Worm (Caenorhabditis elegans) whole organism, L2 larva: ENCODE data around the gene gakh-1.

ENCODE experiments used
- C34F6.9 ChIP-seq: fragments of 150-350 bp; optimal IDR thresholded peaks from 2 replicates; lab custom pipeline; 2014; ENCODE audit warnings: missing biosample characterization, missing genetic modification characterization
- F13H6.1 ChIP-seq: sonication (generic microtip); optimal IDR thresholded peaks from 2 replicates; lab custom pipeline; 2016; ENCODE audit warnings: missing genetic modification characterization, missing compliant biosample characterization
- R02D3.7 ChIP-seq: fragments of 150-350 bp; optimal IDR thresholded peaks from 2 replicates; lab custom pipeline; 2014; ENCODE audit warnings: missing biosample characterization, missing genetic modification characterization
- Y55F3AM.14 ChIP-seq: fragments of 200-800 bp; sonication (Bioruptor generic); optimal IDR thresholded peaks from 2 replicates; lab custom pipeline; 2018; ENCODE audit warnings: mild to moderate bottlenecking, missing genetic modification characterization, missing compliant biosample characterization
- ZK546.5 ChIP-seq: sonication (generic microtip); optimal IDR thresholded peaks from 2 replicates; lab custom pipeline; 2017; ENCODE audit warnings: missing biosample characterization, missing genetic modification characterization
- alr-1 ChIP-seq: fragments of 150-350 bp; optimal IDR thresholded peaks from 2 replicates; lab custom pipeline; 2014; ENCODE audit warnings: missing biosample characterization, missing genetic modification characterization
- aly-2 ChIP-seq: fragments of 150-350 bp; optimal IDR thresholded peaks from 2 replicates; lab custom pipeline; 2014; ENCODE audit warnings: missing biosample characterization, missing genetic modification characterization
- ama-1 ChIP-seq: fragments of 150-350 bp; optimal IDR thresholded peaks from 2 replicates; lab custom pipeline; 2018; ENCODE audit warnings: inconsistent platforms
- blmp-1 ChIP-seq: sonication (generic microtip); optimal IDR thresholded peaks from 2 replicates; lab custom pipeline; 2017; ENCODE audit warnings: missing genetic modification characterization, mild to moderate bottlenecking, missing compliant biosample characterization, antibody characterized with exemption, moderate library complexity; ENCODE audit not compliant: insufficient read depth
- ceh-16 ChIP-seq: fragments of 150-350 bp; optimal IDR thresholded peaks from 2 replicates; lab custom pipeline; 2014; ENCODE audit warnings: missing biosample characterization, missing genetic modification characterization
- crh-2 ChIP-seq: sonication (generic microtip); optimal IDR thresholded peaks from 2 replicates; lab custom pipeline; 2017; ENCODE audit warnings: missing biosample characterization, missing genetic modification characterization
- egl-27 ChIP-seq: sonication (generic microtip); optimal IDR thresholded peaks from 3 replicates; lab custom pipeline; 2017; ENCODE audit warnings: missing biosample characterization, missing genetic modification reagents, missing genetic modification characterization
- elt-1 ChIP-seq: fragments of 150-350 bp; optimal IDR thresholded peaks from 2 replicates; lab custom pipeline; 2014; ENCODE audit warnings: missing biosample characterization, missing genetic modification characterization
- elt-3 ChIP-seq: sonication (generic microtip); optimal IDR thresholded peaks from 2 replicates; lab custom pipeline; 2017; ENCODE audit warnings: missing biosample characterization, missing genetic modification characterization
- fos-1 ChIP-seq: fragments of 150-350 bp; optimal IDR thresholded peaks from 2 replicates; lab custom pipeline; 2014; ENCODE audit warnings: missing biosample characterization, missing genetic modification characterization
- gmeb-1 ChIP-seq: fragments of 150-350 bp; optimal IDR thresholded peaks from 2 replicates; lab custom pipeline; 2014; ENCODE audit warnings: missing biosample characterization, missing genetic modification characterization
- lin-39 ChIP-seq: fragments of 150-350 bp; optimal IDR thresholded peaks from 2 replicates; lab custom pipeline; 2014; ENCODE audit warnings: missing biosample characterization, missing genetic modification reagents, missing genetic modification characterization
- lsy-2 ChIP-seq, 2 experiments: fragments of 150-350 bp in 1 of 2; sonication (generic microtip) in 1 of 2; optimal IDR thresholded peaks; 2 replicates each; lab custom pipeline; 2014 to 2017; ENCODE audit warnings: missing biosample characterization in 2 of 2, missing genetic modification characterization in 2 of 2
- mab-5 ChIP-seq: fragments of 150-350 bp; optimal IDR thresholded peaks from 2 replicates; lab custom pipeline; 2014; ENCODE audit warnings: missing biosample characterization, missing genetic modification characterization
- mbf-1 ChIP-seq: sonication (generic microtip); optimal IDR thresholded peaks from 2 replicates; lab custom pipeline; 2017; ENCODE audit warnings: missing biosample characterization, missing genetic modification characterization
- mdl-1 ChIP-seq, 2 experiments: fragments of 150-350 bp in 1 of 2; sonication (generic microtip) in 1 of 2; optimal IDR thresholded peaks; 2 replicates each; lab custom pipeline; 2017; ENCODE audit warnings: missing biosample characterization in 2 of 2, missing genetic modification characterization in 2 of 2
- nhr-11 ChIP-seq: fragments of 150-350 bp; optimal IDR thresholded peaks from 2 replicates; lab custom pipeline; 2014; ENCODE audit warnings: missing biosample characterization, missing genetic modification characterization
- nhr-12 ChIP-seq: fragments of 150-350 bp; optimal IDR thresholded peaks from 2 replicates; lab custom pipeline; 2014; ENCODE audit warnings: missing biosample characterization, missing genetic modification characterization
- nhr-129 ChIP-seq: fragments of 150-350 bp; optimal IDR thresholded peaks from 2 replicates; lab custom pipeline; 2014; ENCODE audit warnings: missing biosample characterization, missing genetic modification characterization
- nhr-21 ChIP-seq: fragments of 150-350 bp; optimal IDR thresholded peaks from 2 replicates; lab custom pipeline; 2014; ENCODE audit warnings: missing biosample characterization, missing genetic modification characterization
- nhr-23 ChIP-seq: fragments of 150-350 bp; optimal IDR thresholded peaks from 2 replicates; lab custom pipeline; 2014; ENCODE audit warnings: missing biosample characterization, missing genetic modification reagents, missing genetic modification characterization
- nhr-237 ChIP-seq: fragments of 150-350 bp; optimal IDR thresholded peaks from 2 replicates; lab custom pipeline; 2014; ENCODE audit warnings: missing biosample characterization, missing genetic modification characterization
- nhr-25 ChIP-seq: fragments of 150-350 bp; sonication (generic microtip); optimal IDR thresholded peaks from 3 replicates; lab custom pipeline; 2014; ENCODE audit warnings: missing biosample characterization, missing genetic modification characterization
- nhr-6 ChIP-seq: fragments of 150-350 bp; optimal IDR thresholded peaks from 2 replicates; lab custom pipeline; 2014; ENCODE audit warnings: missing biosample characterization, missing genetic modification characterization
- nhr-77 ChIP-seq: fragments of 150-350 bp; optimal IDR thresholded peaks from 2 replicates; lab custom pipeline; 2014; ENCODE audit warnings: missing biosample characterization, missing genetic modification characterization
- peb-1 ChIP-seq: fragments of 150-350 bp; optimal IDR thresholded peaks from 2 replicates; lab custom pipeline; 2014; ENCODE audit warnings: missing biosample characterization, missing genetic modification characterization
- sem-4 ChIP-seq: fragments of 150-350 bp; optimal IDR thresholded peaks from 2 replicates; lab custom pipeline; 2014; ENCODE audit warnings: missing biosample characterization, missing genetic modification reagents, missing genetic modification characterization
- skn-1 ChIP-seq: sonication (generic microtip); optimal IDR thresholded peaks from 2 replicates; lab custom pipeline; 2017; ENCODE audit warnings: missing biosample characterization, missing genetic modification characterization
- sma-3 ChIP-seq: sonication (generic microtip); optimal IDR thresholded peaks from 2 replicates; lab custom pipeline; 2016; ENCODE audit warnings: missing genetic modification reagents, missing genetic modification characterization, missing compliant biosample characterization
- sma-9 ChIP-seq, 2 experiments: fragments of 150-350 bp in 1 of 2; sonication (generic microtip) in 1 of 2; optimal IDR thresholded peaks; 2 replicates each; lab custom pipeline; 2014 to 2016; ENCODE audit warnings: missing genetic modification characterization in 2 of 2, mild to moderate bottlenecking in 1 of 2, missing biosample characterization in 1 of 2, missing compliant biosample characterization in 1 of 2, missing genetic modification reagents in 1 of 2, moderate library complexity in 1 of 2
- snpc-4 ChIP-seq: fragments of 150-350 bp; optimal IDR thresholded peaks from 2 replicates; lab custom pipeline; 2014; ENCODE audit warnings: missing biosample characterization, missing genetic modification characterization
- unc-39 ChIP-seq: fragments of 150-350 bp; optimal IDR thresholded peaks from 2 replicates; lab custom pipeline; 2014; ENCODE audit warnings: missing biosample characterization, missing genetic modification characterization
- unc-55 ChIP-seq: fragments of 150-350 bp; sonication (generic microtip); optimal IDR thresholded peaks from 3 replicates; lab custom pipeline; 2014; ENCODE audit warnings: missing biosample characterization, missing genetic modification reagents, missing genetic modification characterization
- unc-62 ChIP-seq: fragments of 150-350 bp; optimal IDR thresholded peaks from 2 replicates; lab custom pipeline; 2014; ENCODE audit warnings: missing biosample characterization, missing genetic modification reagents, missing genetic modification characterization
- zag-1 ChIP-seq: fragments of 150-350 bp; optimal IDR thresholded peaks from 2 replicates; lab custom pipeline; 2014; ENCODE audit warnings: missing biosample characterization, missing genetic modification characterization
- ztf-1 ChIP-seq: fragments of 200-800 bp; sonication (Bioruptor generic); conservative IDR thresholded peaks from 2 replicates; pipeline ENCODE4 v1.3.6; 2022; ENCODE audit warnings: missing genetic modification characterization, missing compliant biosample characterization
- ztf-11 ChIP-seq: sonication (generic microtip); optimal IDR thresholded peaks from 2 replicates; lab custom pipeline; 2017; ENCODE audit warnings: missing biosample characterization, missing genetic modification characterization
- ztf-4 ChIP-seq: fragments of 150-350 bp; optimal IDR thresholded peaks from 2 replicates; lab custom pipeline; 2014; ENCODE audit warnings: missing biosample characterization, missing genetic modification characterization

Gene gakh-1

ce11 chrX:5813030-5813429, 30.7 kb downstream of the gakh-1 start:
- TF ChIP-seq ztf-1 (GFP tag; lab: Robert Waterston, UW), result no peak
- TF ChIP-seq sma-3 (GFP tag; lab: Kevin White, UChicago), result no peak
- peak; percentile 2 for TF ChIP-seq gmeb-1 (tag; lab: Kevin White, UChicago)
- TF ChIP-seq unc-55, result no peak
- TF ChIP-seq F13H6.1 (tag; lab: Kevin White, UChicago), result peak; percentile 37
- TF ChIP-seq snpc-4 (tag; lab: Kevin White, UChicago), result no peak
- no peak for TF ChIP-seq alr-1 (tag; lab: Kevin White, UChicago)
- no peak for TF ChIP-seq nhr-77
- no peak for TF ChIP-seq mdl-1 (tag; optimal IDR thresholded peaks at IDR 0.05; lab: Kevin White, UChicago)
- no peak for TF ChIP-seq C34F6.9
- TF ChIP-seq unc-39, result no peak
- TF ChIP-seq ama-1 (lab: Kevin White, UChicago), result no peak
- TF ChIP-seq fos-1, result peak; percentile 54
- peak; percentile 23 for TF ChIP-seq crh-2 (tag; lab: Kevin White, UChicago)
- no peak for TF ChIP-seq aly-2 (tag; lab: Kevin White, UChicago)
- TF ChIP-seq lin-39 (tag; lab: Kevin White, UChicago), result no peak
- no peak for TF ChIP-seq skn-1

ce11 chrX:5814342-5814741, 32.0 kb downstream of the gakh-1 start:
- TF ChIP-seq nhr-25 (tag; lab: Kevin White, UChicago), result peak; percentile 17
- no peak for TF ChIP-seq unc-55
- no peak for TF ChIP-seq alr-1 (tag; lab: Kevin White, UChicago)
- peak; percentile 24 for TF ChIP-seq blmp-1 (tag; lab: Kevin White, UChicago)
- no peak for TF ChIP-seq skn-1
- TF ChIP-seq nhr-237 (tag; lab: Kevin White, UChicago), result no peak

ce11 chrX:5815343-5815742, 33.0 kb downstream of the gakh-1 start:
- TF ChIP-seq zag-1 (tag; lab: Kevin White, UChicago), result no peak
- TF ChIP-seq sem-4, result peak; percentile 46
- TF ChIP-seq nhr-21 (tag; lab: Kevin White, UChicago), result no peak
- TF ChIP-seq sma-9 (GFP tag; optimal IDR thresholded peaks at IDR 0.05; lab: Kevin White, UChicago), result peak; percentile 0
- TF ChIP-seq sma-9 (tag; optimal IDR thresholded peaks at IDR 0.05; lab: Kevin White, UChicago), result no peak
- TF ChIP-seq nhr-11, result no peak
- no peak for TF ChIP-seq nhr-237 (tag; lab: Kevin White, UChicago)
- no peak for TF ChIP-seq ztf-11 (tag; lab: Kevin White, UChicago)
- no peak for TF ChIP-seq egl-27 (tag; lab: Kevin White, UChicago)
- TF ChIP-seq unc-62 (GFP tag; lab: Kevin White, UChicago), result no peak
- no peak for TF ChIP-seq mbf-1 (tag; lab: Kevin White, UChicago)
- TF ChIP-seq lsy-2 (tag; optimal IDR thresholded peaks at IDR 0.05; lab: Kevin White, UChicago), result peak in 1 of 2 experiments; percentile 7
- TF ChIP-seq Y55F3AM.14 (GFP tag; lab: Kevin White, UChicago), result no peak
- peak; percentile 75 for TF ChIP-seq F13H6.1 (tag; lab: Kevin White, UChicago)
- TF ChIP-seq alr-1 (tag; lab: Kevin White, UChicago), result no peak
- no peak for TF ChIP-seq unc-55
- peak; percentile 87 for TF ChIP-seq mab-5 (tag; lab: Kevin White, UChicago)
- no peak for TF ChIP-seq ZK546.5 (tag; lab: Kevin White, UChicago)

ce11 chrX:5816346-5816745, 34.0 kb downstream of the gakh-1 start:
- TF ChIP-seq sem-4, result peak; percentile 43
- no peak for TF ChIP-seq R02D3.7 (tag; lab: Kevin White, UChicago)
- TF ChIP-seq C34F6.9, result peak; percentile 23
- TF ChIP-seq ceh-16 (tag; lab: Kevin White, UChicago), result no peak
- no peak for TF ChIP-seq elt-1 (tag; lab: Kevin White, UChicago)
- TF ChIP-seq ztf-11 (tag; lab: Kevin White, UChicago), result no peak
- no peak for TF ChIP-seq snpc-4 (tag; lab: Kevin White, UChicago)
- TF ChIP-seq nhr-23, result no peak
- no peak for TF ChIP-seq mbf-1 (tag; lab: Kevin White, UChicago)
- no peak for TF ChIP-seq nhr-129 (tag; lab: Kevin White, UChicago)
- no peak for TF ChIP-seq nhr-25 (tag; lab: Kevin White, UChicago)
- TF ChIP-seq gmeb-1 (tag; lab: Kevin White, UChicago), result no peak
- no peak for TF ChIP-seq alr-1 (tag; lab: Kevin White, UChicago)
- no peak for TF ChIP-seq unc-39
- no peak for TF ChIP-seq peb-1
- TF ChIP-seq elt-3 (tag; lab: Kevin White, UChicago), result no peak
- no peak for TF ChIP-seq nhr-12
- TF ChIP-seq ztf-4 (tag; lab: Kevin White, UChicago), result no peak
- no peak for TF ChIP-seq sma-9 (GFP tag; optimal IDR thresholded peaks at IDR 0.05; lab: Kevin White, UChicago)
- TF ChIP-seq sma-9 (tag; optimal IDR thresholded peaks at IDR 0.05; lab: Kevin White, UChicago), result no peak
- TF ChIP-seq lsy-2 (tag; optimal IDR thresholded peaks at IDR 0.05; lab: Kevin White, UChicago), result peak in 1 of 2 experiments; percentile 3
- TF ChIP-seq Y55F3AM.14 (GFP tag; lab: Kevin White, UChicago), result peak; percentile 32
- TF ChIP-seq blmp-1 (tag; lab: Kevin White, UChicago), result no peak
- peak; percentile 64 for TF ChIP-seq mab-5 (tag; lab: Kevin White, UChicago)
- no peak for TF ChIP-seq ama-1 (lab: Kevin White, UChicago)
- peak; percentile 56 for TF ChIP-seq zag-1 (tag; lab: Kevin White, UChicago)
- TF ChIP-seq mdl-1 (tag; optimal IDR thresholded peaks at IDR 0.05; lab: Kevin White, UChicago), result no peak
- no peak for TF ChIP-seq sma-3 (GFP tag; lab: Kevin White, UChicago)
- TF ChIP-seq ZK546.5 (tag; lab: Kevin White, UChicago), result no peak
- TF ChIP-seq crh-2 (tag; lab: Kevin White, UChicago), result peak; percentile 17
- no peak for TF ChIP-seq nhr-77
- no peak for TF ChIP-seq nhr-6 (tag; lab: Kevin White, UChicago)
- TF ChIP-seq ztf-1 (GFP tag; lab: Robert Waterston, UW), result no peak
- no peak for TF ChIP-seq nhr-11
- peak; percentile 73 for TF ChIP-seq F13H6.1 (tag; lab: Kevin White, UChicago)
- no peak for TF ChIP-seq skn-1
- TF ChIP-seq egl-27 (tag; lab: Kevin White, UChicago), result no peak
